Fruit fly (Drosophila melanogaster): Measurements from ENCODE around the gene CG11999.
A peak's percentile ranks its signal among the peaks of the same experiment; 100 is the strongest.

dm6 chr3R:5315050-5315643 is 39.4 kb downstream of the CG11999 start:
- no peak for TF ChIP-seq toe (GFP tag; optimal IDR thresholded peaks at IDR 0.05)
- no peak for TF ChIP-seq tj (GFP tag; optimal IDR thresholded peaks at IDR 0.05)
- no peak for TF ChIP-seq Hr96 (GFP tag; optimal IDR thresholded peaks at IDR 0.05)
- TF ChIP-seq CG7101 (tag; optimal IDR thresholded peaks at IDR 0.05) = no peak
- no peak for TF ChIP-seq CG7045 (GFP tag; optimal IDR thresholded peaks at IDR 0.05)
- no peak for TF ChIP-seq Crg-1 (GFP tag; optimal IDR thresholded peaks at IDR 0.05)
- TF ChIP-seq CG11617 (GFP tag; optimal IDR thresholded peaks at IDR 0.05) = no peak
- TF ChIP-seq kay (GFP tag; ENCODE audit: borderline replicate concordance) = peak; percentile 62
- TF ChIP-seq CG12768 (GFP tag; optimal IDR thresholded peaks at IDR 0.05) = peak; percentile 51
- no peak for TF ChIP-seq CG5204 (GFP tag; optimal IDR thresholded peaks at IDR 0.05)
- TF ChIP-seq ovo (GFP tag; optimal IDR thresholded peaks at IDR 0.05) = no peak
- no peak for TF ChIP-seq bab1 (GFP tag; optimal IDR thresholded peaks at IDR 0.05)
- no peak for TF ChIP-seq pad (GFP tag; optimal IDR thresholded peaks at IDR 0.05)
- TF ChIP-seq CG33017 (tag; optimal IDR thresholded peaks at IDR 0.05) = no peak

All from whole organism, adult.